Worm (Caenorhabditis elegans) whole organism, mixed stage, embryonic: ENCODE data around the gene ttr-45.

Source experiments
- M03D4.4 ChIP-seq: sonication (generic microtip); optimal IDR thresholded peaks from 2 replicates; lab custom pipeline; 2017; ENCODE audit warnings: mild to moderate bottlenecking, missing genetic modification characterization, missing compliant biosample characterization
- bed-3 ChIP-seq: fragments of 200-800 bp; sonication (Bioruptor generic); optimal IDR thresholded peaks from 3 replicates; lab custom pipeline; 2018; ENCODE audit warnings: mild to moderate bottlenecking, missing genetic modification characterization, moderate library complexity, missing compliant biosample characterization
- blmp-1 ChIP-seq: fragments of 150-350 bp; optimal IDR thresholded peaks from 2 replicates; lab custom pipeline; 2014; ENCODE audit warnings: missing biosample characterization, missing genetic modification characterization
- ceh-39 ChIP-seq: fragments of 150-350 bp; optimal IDR thresholded peaks from 2 replicates; lab custom pipeline; 2014; ENCODE audit warnings: missing biosample characterization, missing genetic modification characterization
- ceh-43 ChIP-seq: fragments of 200-800 bp; sonication (Bioruptor generic); optimal IDR thresholded peaks from 2 replicates; lab custom pipeline; 2018; ENCODE audit warnings: mild to moderate bottlenecking, missing genetic modification characterization, moderate library complexity, missing compliant biosample characterization
- ceh-83 ChIP-seq: fragments of 200-800 bp; sonication (Bioruptor generic); optimal IDR thresholded peaks from 2 replicates; lab custom pipeline; 2018; ENCODE audit warnings: mild to moderate bottlenecking, missing genetic modification characterization, missing compliant biosample characterization
- ces-1 ChIP-seq: fragments of 150-350 bp; optimal IDR thresholded peaks from 2 replicates; lab custom pipeline; 2014; ENCODE audit warnings: missing biosample characterization, missing genetic modification reagents, missing genetic modification characterization
- cnd-1 ChIP-seq: fragments of 200-800 bp; sonication (Bioruptor generic); optimal IDR thresholded peaks from 2 replicates; lab custom pipeline; 2018; ENCODE audit warnings: mild to moderate bottlenecking, missing genetic modification characterization, missing compliant biosample characterization
- drap-1 ChIP-seq: fragments of 200-800 bp; sonication (Bioruptor generic); optimal IDR thresholded peaks from 3 replicates; lab custom pipeline; 2018; ENCODE audit warnings: mild to moderate bottlenecking, missing genetic modification characterization, missing compliant biosample characterization
- elt-1 ChIP-seq: sonication (generic microtip); optimal IDR thresholded peaks from 2 replicates; lab custom pipeline; 2017; ENCODE audit warnings: missing genetic modification characterization, mild to moderate bottlenecking, missing compliant biosample characterization, antibody characterized with exemption, moderate library complexity, borderline replicate concordance; ENCODE audit not compliant: insufficient read depth
- elt-3 ChIP-seq: fragments of 150-350 bp; optimal IDR thresholded peaks from 2 replicates; lab custom pipeline; 2014; ENCODE audit warnings: missing biosample characterization, missing genetic modification characterization
- flh-1 ChIP-seq: fragments of 200-800 bp; sonication (Bioruptor generic); optimal IDR thresholded peaks from 2 replicates; lab custom pipeline; 2018; ENCODE audit warnings: mild to moderate bottlenecking, missing genetic modification characterization, moderate library complexity, missing compliant biosample characterization
- ham-2 ChIP-seq: fragments of 200-800 bp; sonication (Bioruptor generic); optimal IDR thresholded peaks from 2 replicates; lab custom pipeline; 2018; ENCODE audit warnings: mild to moderate bottlenecking, missing genetic modification characterization, missing compliant biosample characterization
- hlh-1 ChIP-seq: fragments of 150-350 bp; optimal IDR thresholded peaks from 2 replicates; lab custom pipeline; 2014; ENCODE audit warnings: missing biosample characterization, missing genetic modification reagents, missing genetic modification characterization
- lin-13 ChIP-seq: fragments of 150-350 bp; optimal IDR thresholded peaks from 2 replicates; lab custom pipeline; 2014; ENCODE audit warnings: missing biosample characterization, missing genetic modification characterization
- lin-32 ChIP-seq: fragments of 200-800 bp; sonication (Bioruptor generic); optimal IDR thresholded peaks from 2 replicates; lab custom pipeline; 2018; ENCODE audit warnings: mild to moderate bottlenecking, missing genetic modification characterization, missing compliant biosample characterization
- lsy-2 ChIP-seq: fragments of 150-350 bp; optimal IDR thresholded peaks from 2 replicates; lab custom pipeline; 2014; ENCODE audit warnings: missing biosample characterization, missing genetic modification characterization
- mab-5 ChIP-seq: fragments of 150-350 bp; optimal IDR thresholded peaks from 2 replicates; lab custom pipeline; 2014; ENCODE audit warnings: missing biosample characterization, missing genetic modification characterization
- mep-1 ChIP-seq: fragments of 150-350 bp; optimal IDR thresholded peaks from 2 replicates; lab custom pipeline; 2017; ENCODE audit warnings: missing biosample characterization, missing genetic modification reagents, missing genetic modification characterization, inconsistent platforms
- mls-2 ChIP-seq: sonication (generic microtip); optimal IDR thresholded peaks from 2 replicates; lab custom pipeline; 2016; ENCODE audit warnings: mild to moderate bottlenecking, missing genetic modification characterization, moderate library complexity, missing compliant biosample characterization
- nhr-12 ChIP-seq: fragments of 150-350 bp; optimal IDR thresholded peaks from 2 replicates; lab custom pipeline; 2014; ENCODE audit warnings: missing biosample characterization, missing genetic modification characterization
- nhr-2 ChIP-seq: fragments of 150-350 bp; optimal IDR thresholded peaks from 2 replicates; lab custom pipeline; 2014; ENCODE audit warnings: missing biosample characterization, missing genetic modification characterization
- nhr-237 ChIP-seq: fragments of 150-350 bp; optimal IDR thresholded peaks from 2 replicates; lab custom pipeline; 2014; ENCODE audit warnings: missing biosample characterization, missing genetic modification characterization
- nhr-28 ChIP-seq: fragments of 150-350 bp; optimal IDR thresholded peaks from 2 replicates; lab custom pipeline; 2014; ENCODE audit warnings: missing biosample characterization, missing genetic modification characterization
- nhr-76 ChIP-seq: sonication (generic microtip); optimal IDR thresholded peaks from 2 replicates; lab custom pipeline; 2017; ENCODE audit warnings: missing biosample characterization, missing genetic modification characterization
- pha-4 ChIP-seq: fragments of 150-350 bp; optimal IDR thresholded peaks from 2 replicates; lab custom pipeline; 2018; ENCODE audit warnings: missing biosample characterization, missing genetic modification reagents, missing genetic modification characterization
- sem-2 ChIP-seq: fragments of 200-800 bp; sonication (Bioruptor generic); optimal IDR thresholded peaks from 2 replicates; lab custom pipeline; 2018; ENCODE audit warnings: mild to moderate bottlenecking, missing genetic modification characterization, missing compliant biosample characterization
- snpc-4 ChIP-seq: fragments of 150-350 bp; optimal IDR thresholded peaks from 2 replicates; lab custom pipeline; 2014; ENCODE audit warnings: missing biosample characterization, missing genetic modification characterization
- sptf-1 ChIP-seq: sonication (generic microtip); optimal IDR thresholded peaks from 2 replicates; lab custom pipeline; 2017; ENCODE audit warnings: mild to moderate bottlenecking, missing genetic modification characterization, moderate library complexity, missing compliant biosample characterization
- tbx-8 ChIP-seq: fragments of 200-800 bp; sonication (Bioruptor generic); optimal IDR thresholded peaks from 2 replicates; lab custom pipeline; 2018; ENCODE audit warnings: mild to moderate bottlenecking, missing genetic modification characterization, moderate library complexity, missing compliant biosample characterization
- unc-120 ChIP-seq: sonication (generic microtip); optimal IDR thresholded peaks from 2 replicates; lab custom pipeline; 2017; ENCODE audit warnings: missing genetic modification characterization, missing compliant biosample characterization; ENCODE audit not compliant: poor library complexity, severe bottlenecking
- unc-39 ChIP-seq: fragments of 150-350 bp; optimal IDR thresholded peaks from 2 replicates; lab custom pipeline; 2014; ENCODE audit warnings: missing biosample characterization, missing genetic modification characterization
- unc-62 ChIP-seq: fragments of 150-350 bp; optimal IDR thresholded peaks from 2 replicates; lab custom pipeline; 2014; ENCODE audit warnings: missing biosample characterization, missing genetic modification reagents, missing genetic modification characterization
- zip-8 ChIP-seq: fragments of 150-350 bp; optimal IDR thresholded peaks from 2 replicates; lab custom pipeline; 2014; ENCODE audit warnings: missing biosample characterization, missing genetic modification characterization
- ztf-11 ChIP-seq: fragments of 150-350 bp; optimal IDR thresholded peaks from 2 replicates; lab custom pipeline; 2014; ENCODE audit warnings: missing biosample characterization, missing genetic modification characterization

Gene ttr-45

DNA sequence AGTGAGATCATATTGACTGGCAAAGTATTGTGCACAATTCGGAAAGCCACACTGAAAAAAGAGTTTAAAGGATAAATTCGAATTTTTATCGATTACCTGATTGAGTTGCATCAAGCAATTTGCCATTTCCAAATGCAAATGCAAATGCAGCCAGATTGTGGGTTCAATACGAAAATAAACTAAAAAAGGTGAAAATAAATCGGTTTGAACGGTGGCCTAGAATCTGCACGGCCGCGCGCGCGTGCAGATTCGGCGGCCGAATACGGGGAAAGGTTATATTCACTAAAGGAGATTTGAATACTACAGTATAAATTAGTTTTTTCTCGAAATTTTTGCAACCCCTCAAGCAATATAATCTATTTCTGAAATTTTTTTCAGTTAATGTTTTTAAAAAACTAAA, 35.3 kb downstream of the ttr-45 start, which contains the start of gene Y67H2A.10:
Gene Y67H2A.10, minus strand, starts transcription at position 184 of the 400 bp plus-strand sequence.
- TF ChIP-seq unc-39 (tag; lab: Kevin White, UChicago) (no peak), hlh-1 (tag; lab: Kevin White, UChicago) (no peak), ztf-11 (tag; lab: Kevin White, UChicago) (no peak), nhr-2 (tag; lab: Kevin White, UChicago) (no peak), unc-120 (tag; lab: Kevin White, UChicago) (peak; percentile 83)

DNA sequence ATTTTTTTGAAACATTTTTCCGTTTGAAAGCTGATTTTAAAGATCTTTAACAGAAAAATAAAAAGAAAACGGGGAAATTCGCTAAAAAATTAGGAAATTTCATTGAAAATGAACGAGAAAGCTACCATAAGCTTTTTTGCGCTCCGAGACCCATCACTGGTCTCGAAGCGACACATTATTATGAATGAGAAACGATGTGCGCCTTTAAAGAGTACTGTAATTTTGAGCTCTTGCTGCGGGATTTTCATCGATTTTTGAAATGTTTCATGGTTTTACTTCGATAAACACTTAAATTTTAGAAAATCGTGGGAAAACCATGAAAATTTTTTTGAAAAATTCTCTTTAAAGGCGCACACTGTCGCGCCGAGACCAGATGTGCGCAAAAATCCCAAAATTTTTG, 36.2 kb downstream of the ttr-45 start:
- no peak for TF ChIP-seq mls-2

DNA sequence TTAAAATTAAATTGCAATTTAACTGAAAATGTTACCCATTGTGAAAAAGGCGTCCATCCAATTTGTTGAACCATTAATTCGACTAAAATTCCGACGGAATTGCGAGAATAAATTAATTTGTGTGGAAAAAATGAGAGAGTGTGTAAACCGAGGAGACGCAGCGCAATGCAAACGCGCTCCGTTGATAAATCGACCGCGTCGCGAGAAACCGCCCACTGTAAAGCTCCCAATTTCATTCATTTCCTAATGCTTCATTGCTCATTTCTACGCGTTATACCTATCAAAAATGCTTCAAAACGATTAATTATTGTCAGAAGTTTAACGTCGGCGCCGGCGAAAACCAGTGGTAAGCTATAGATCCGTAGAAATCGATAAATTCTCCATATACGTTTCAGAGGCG, 43.7 kb downstream of the ttr-45 start, which contains the start of the genes Y67H2A.2 and micu-1:
Gene Y67H2A.2, minus strand, starts transcription at position 74 of the 400 bp plus-strand sequence.
Gene micu-1, plus strand, starts transcription at position 181 of the 400 bp plus-strand sequence.
- TF ChIP-seq sptf-1 (peak; percentile 30), nhr-76 (tag; lab: Kevin White, UChicago) (no peak), lin-32 (GFP tag; lab: Kevin White, UChicago) (no peak), elt-3 (tag; lab: Kevin White, UChicago) (no peak), tbx-8 (GFP tag; lab: Kevin White, UChicago) (no peak), ham-2 (GFP tag; lab: Kevin White, UChicago) (no peak), zip-8 (tag; lab: Kevin White, UChicago) (no peak), unc-39 (tag; lab: Kevin White, UChicago) (no peak), blmp-1 (tag; lab: Kevin White, UChicago) (no peak), ztf-11 (tag; lab: Kevin White, UChicago) (peak; percentile 11), flh-1 (GFP tag; lab: Kevin White, UChicago) (no peak), snpc-4 (no peak), unc-120 (tag; lab: Kevin White, UChicago) (no peak), cnd-1 (tag; lab: Kevin White, UChicago) (no peak), pha-4 (tag; lab: Kevin White, UChicago) (peak; percentile 74), bed-3 (GFP tag; lab: Kevin White, UChicago) (no peak), lin-13 (tag; lab: Kevin White, UChicago) (no peak), mab-5 (tag; lab: Kevin White, UChicago) (no peak), drap-1 (GFP tag; lab: Kevin White, UChicago) (no peak), unc-62 (GFP tag; lab: Kevin White, UChicago) (no peak), elt-1 (no peak), sem-2 (GFP tag; lab: Kevin White, UChicago) (no peak), ceh-39 (tag; lab: Kevin White, UChicago) (peak; percentile 61), M03D4.4 (tag; lab: Kevin White, UChicago) (no peak), lsy-2 (tag; lab: Kevin White, UChicago) (peak; percentile 71), hlh-1 (tag; lab: Kevin White, UChicago) (no peak), mls-2 (peak; percentile 59), nhr-12 (tag; lab: Kevin White, UChicago) (no peak), nhr-2 (tag; lab: Kevin White, UChicago) (no peak), nhr-28 (tag; lab: Kevin White, UChicago) (no peak), mep-1 (tag; lab: Kevin White, UChicago) (peak; percentile 5), ceh-83 (GFP tag; lab: Kevin White, UChicago) (no peak), ceh-43 (peak; percentile 37), nhr-237 (tag; lab: Kevin White, UChicago) (no peak), ces-1 (GFP tag; lab: Kevin White, UChicago) (peak; percentile 99)
- TF ChIP-seq, all 35 proteins: peak for 9

DNA sequence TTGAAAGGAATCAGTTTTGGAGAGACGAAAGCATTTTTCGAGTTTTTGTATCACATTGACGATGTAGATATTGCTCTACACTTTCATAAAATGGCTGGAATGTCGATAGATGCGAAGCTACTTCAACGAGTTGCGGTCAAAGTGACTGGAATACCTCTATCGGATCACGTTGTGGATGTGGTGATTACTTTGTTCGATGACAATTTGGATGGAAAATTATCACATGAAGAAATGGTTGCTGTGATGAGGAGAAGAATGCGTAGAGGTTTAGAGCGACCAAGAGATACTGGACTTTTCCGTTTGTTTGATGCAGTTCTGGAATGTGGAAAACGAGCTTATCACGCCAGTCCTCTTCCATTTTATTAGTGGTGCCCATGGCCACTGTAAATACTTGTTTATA, 45.6 kb downstream of the ttr-45 start:
- TF ChIP-seq mls-2 = no peak
- TF ChIP-seq mep-1 (tag; lab: Kevin White, UChicago) = no peak
- TF ChIP-seq nhr-76 (tag; lab: Kevin White, UChicago) = no peak
- no peak for TF ChIP-seq elt-1
- no peak for TF ChIP-seq lin-32 (GFP tag; lab: Kevin White, UChicago)
- TF ChIP-seq unc-62 (GFP tag; lab: Kevin White, UChicago) = no peak
- no peak for TF ChIP-seq nhr-237 (tag; lab: Kevin White, UChicago)
- TF ChIP-seq bed-3 (GFP tag; lab: Kevin White, UChicago) = no peak
- TF ChIP-seq lsy-2 (tag; lab: Kevin White, UChicago) = no peak
- no peak for TF ChIP-seq ztf-11 (tag; lab: Kevin White, UChicago)
- no peak for TF ChIP-seq unc-120 (tag; lab: Kevin White, UChicago)
- no peak for TF ChIP-seq ham-2 (GFP tag; lab: Kevin White, UChicago)
